Fruit fly (Drosophila melanogaster) whole organism, embryonic: ENCODE data around the gene CG32813.

Experiments
- Adf1 ChIP-seq: fragments of 200-800 bp; sonication (Bioruptor generic); IDR thresholded peaks from 2 replicates; pipeline ENCODE4 v1.3.6; 2022; ENCODE audit warnings: missing biosample characterization, missing genetic modification characterization
- Antp ChIP-seq: fragments of 200-800 bp; sonication (Bioruptor generic); optimal IDR thresholded peaks from 3 replicates; lab custom pipeline; 2016; ENCODE audit warnings: missing biosample characterization, missing genetic modification characterization
- BEAF-32 ChIP-seq: fragments of 200-800 bp; sonication (Bioruptor generic); optimal IDR thresholded peaks from 3 replicates; lab custom pipeline; 2017; ENCODE audit warnings: missing biosample characterization, missing genetic modification characterization, mild to moderate bottlenecking, moderate library complexity, missing genetic modification reagents
- CG1024 ChIP-seq: fragments of 200-800 bp; sonication (Bioruptor generic); IDR thresholded peaks from 2 replicates; pipeline ENCODE4 v1.3.6; 2022; ENCODE audit warnings: missing biosample characterization, missing genetic modification characterization
- CG10431 ChIP-seq: fragments of 200-800 bp; sonication (Bioruptor generic); optimal IDR thresholded peaks from 3 replicates; lab custom pipeline; 2018; ENCODE audit warnings: missing biosample characterization, mild to moderate bottlenecking, missing genetic modification characterization
- CG11560 ChIP-seq: fragments of 200-800 bp; sonication (Bioruptor generic); IDR thresholded peaks from 3 replicates; pipeline ENCODE4 v1.3.6; 2022; ENCODE audit warnings: missing biosample characterization, missing genetic modification characterization
- CG12155 ChIP-seq: fragments of 200-800 bp; sonication (Bioruptor generic); optimal IDR thresholded peaks from 3 replicates; lab custom pipeline; 2016; ENCODE audit warnings: missing biosample characterization, missing genetic modification characterization
- CG1233 ChIP-seq: fragments of 200-800 bp; sonication (Bioruptor generic); optimal IDR thresholded peaks from 4 replicates; lab custom pipeline; 2018; ENCODE audit warnings: missing biosample characterization, mild to moderate bottlenecking, missing genetic modification characterization
- CG13123 ChIP-seq: fragments of 200-800 bp; sonication (Bioruptor generic); optimal IDR thresholded peaks from 2 replicates; lab custom pipeline; 2016; ENCODE audit warnings: missing biosample characterization, missing genetic modification characterization
- CG15269 ChIP-seq: fragments of 200-800 bp; sonication (Bioruptor generic); optimal IDR thresholded peaks from 2 replicates; lab custom pipeline; 2018; ENCODE audit warnings: missing biosample characterization, mild to moderate bottlenecking, missing genetic modification characterization, moderate library complexity
- CG15601 ChIP-seq: fragments of 200-800 bp; sonication (Bioruptor generic); optimal IDR thresholded peaks from 3 replicates; lab custom pipeline; 2019; ENCODE audit warnings: missing biosample characterization, mild to moderate bottlenecking, missing genetic modification characterization, moderate library complexity
- CG2678 ChIP-seq: fragments of 200-800 bp; sonication (Bioruptor generic); optimal IDR thresholded peaks from 3 replicates; lab custom pipeline; 2019; ENCODE audit warnings: missing biosample characterization, mild to moderate bottlenecking, missing genetic modification characterization, moderate library complexity
- CG2875 ChIP-seq: fragments of 200-800 bp; sonication (Bioruptor generic); optimal IDR thresholded peaks from 2 replicates; lab custom pipeline; 2017; ENCODE audit warnings: missing biosample characterization, mild to moderate bottlenecking, missing genetic modification characterization, missing genetic modification reagents
- CG30431 ChIP-seq: fragments of 200-800 bp; sonication (Bioruptor generic); optimal IDR thresholded peaks from 2 replicates; lab custom pipeline; 2017; ENCODE audit warnings: missing biosample characterization, missing genetic modification characterization
- CG3726 ChIP-seq: fragments of 200-800 bp; sonication (Bioruptor generic); IDR thresholded peaks from 3 replicates; pipeline ENCODE4, ENCODE4 v1.3.6; 2022; ENCODE audit warnings: missing biosample characterization, missing genetic modification characterization
- CG4820 ChIP-seq: fragments of 200-800 bp; sonication (Bioruptor generic); optimal IDR thresholded peaks from 3 replicates; lab custom pipeline; 2016; ENCODE audit warnings: missing biosample characterization, missing genetic modification characterization
- CG6175 ChIP-seq: fragments of 200-800 bp; sonication (Bioruptor generic); IDR thresholded peaks from 3 replicates; pipeline ENCODE4 v1.3.6; 2022; ENCODE audit warnings: missing biosample characterization, missing genetic modification characterization
- CG7786 ChIP-seq: fragments of 200-800 bp; sonication (Bioruptor generic); optimal IDR thresholded peaks from 2 replicates; lab custom pipeline; 2016; ENCODE audit warnings: missing biosample characterization, missing genetic modification characterization
- CG7987 ChIP-seq: fragments of 200-800 bp; sonication (Bioruptor generic); optimal IDR thresholded peaks from 2 replicates; lab custom pipeline; 2018; ENCODE audit warnings: missing biosample characterization, mild to moderate bottlenecking, missing genetic modification characterization, moderate library complexity
- CG8359 ChIP-seq: fragments of 200-800 bp; sonication (Bioruptor generic); optimal IDR thresholded peaks from 2 replicates; lab custom pipeline; 2017; ENCODE audit warnings: missing biosample characterization, mild to moderate bottlenecking, missing genetic modification characterization, borderline replicate concordance
- CG9797 ChIP-seq: fragments of 200-800 bp; sonication (Bioruptor generic); optimal IDR thresholded peaks from 3 replicates; lab custom pipeline; 2018; ENCODE audit warnings: missing biosample characterization, mild to moderate bottlenecking, missing genetic modification characterization
- CG9932 ChIP-seq: fragments of 200-800 bp; sonication (Bioruptor generic); IDR thresholded peaks from 2 replicates; pipeline ENCODE4 v1.3.6; 2022; ENCODE audit warnings: missing biosample characterization, missing genetic modification characterization
- Chrac-16 ChIP-seq: fragments of 200-800 bp; sonication (Bioruptor generic); optimal IDR thresholded peaks from 3 replicates; lab custom pipeline; 2016; ENCODE audit warnings: missing biosample characterization, missing genetic modification characterization
- Deaf1 ChIP-seq: fragments of 200-800 bp; optimal IDR thresholded peaks from 3 replicates; lab custom pipeline; 2019; ENCODE audit warnings: missing biosample characterization, mild to moderate bottlenecking, missing genetic modification characterization, moderate library complexity
- Dfd ChIP-seq, 2 experiments: fragments of >200 bp; optimal IDR thresholded peaks; 2 replicates each; lab custom pipeline; 2017; ENCODE audit warnings: missing biosample characterization in 2 of 2, missing genetic modification characterization in 2 of 2
- ERR ChIP-seq: fragments of 200-800 bp; sonication (Bioruptor generic); optimal IDR thresholded peaks from 2 replicates; lab custom pipeline; 2016; ENCODE audit warnings: missing biosample characterization, missing genetic modification characterization
- H15 ChIP-seq: fragments of 200-800 bp; sonication (Bioruptor generic); IDR thresholded peaks from 3 replicates; pipeline ENCODE4 v1.3.6; 2022; ENCODE audit warnings: missing biosample characterization, missing genetic modification characterization
- HLH3B ChIP-seq: fragments of 200-800 bp; sonication (Bioruptor generic); IDR thresholded peaks from 2 replicates; pipeline ENCODE4 v1.3.6; 2022; ENCODE audit warnings: missing biosample characterization, missing genetic modification characterization
- HmgZ ChIP-seq: fragments of 200-800 bp; sonication (Bioruptor generic); optimal IDR thresholded peaks from 2 replicates; lab custom pipeline; 2018; ENCODE audit warnings: missing biosample characterization, mild to moderate bottlenecking, missing genetic modification characterization
- Hmr ChIP-seq: fragments of 200-800 bp; sonication (Bioruptor generic); optimal IDR thresholded peaks from 3 replicates; lab custom pipeline; 2017; ENCODE audit warnings: mild to moderate bottlenecking, missing biosample characterization, missing genetic modification reagents, missing genetic modification characterization
- Hr3 ChIP-seq: fragments of 200-800 bp; sonication (Bioruptor generic); optimal IDR thresholded peaks from 3 replicates; lab custom pipeline; 2016; ENCODE audit warnings: missing biosample characterization, missing genetic modification characterization
- Hr51 ChIP-seq, 2 experiments: fragments of 200-800 bp; sonication (Bioruptor generic); optimal IDR thresholded peaks; 2 replicates in 1 of 2; 3 replicates in 1 of 2; lab custom pipeline; 2016 to 2018; ENCODE audit warnings: missing biosample characterization in 2 of 2, missing genetic modification characterization in 2 of 2, mild to moderate bottlenecking in 1 of 2, moderate library complexity in 1 of 2
- Hsf ChIP-seq: fragments of 200-800 bp; sonication (Bioruptor generic); optimal IDR thresholded peaks from 3 replicates; lab custom pipeline; 2016; ENCODE audit warnings: missing biosample characterization, missing genetic modification characterization
- Med ChIP-seq: fragments of 200-800 bp; sonication (Bioruptor generic); peaks from one replicate; lab custom pipeline; 2016; ENCODE audit warnings: missing biosample characterization, missing genetic modification characterization, mild to moderate bottlenecking, inconsistent platforms, moderate library complexity
- Nf-YC ChIP-seq: fragments of 200-800 bp; optimal IDR thresholded peaks from 3 replicates; lab custom pipeline; 2019; ENCODE audit warnings: missing biosample characterization, mild to moderate bottlenecking, missing genetic modification characterization, moderate library complexity
- Rfx ChIP-seq: fragments of 200-800 bp; sonication (Bioruptor generic); IDR thresholded peaks from 2 replicates; pipeline ENCODE4 v1.3.6; 2022; ENCODE audit warnings: missing biosample characterization, missing genetic modification characterization
- disco-r ChIP-seq: fragments of 200-800 bp; sonication (Bioruptor generic); optimal IDR thresholded peaks from 2 replicates; lab custom pipeline; 2016; ENCODE audit warnings: missing biosample characterization, missing genetic modification characterization
- dmrt11E ChIP-seq: fragments of 200-800 bp; sonication (Bioruptor generic); optimal IDR thresholded peaks from 3 replicates; lab custom pipeline; 2018; ENCODE audit warnings: missing biosample characterization, mild to moderate bottlenecking, missing genetic modification characterization, moderate library complexity
- dmrt99B ChIP-seq: fragments of 200-800 bp; sonication (Bioruptor generic); optimal IDR thresholded peaks from 2 replicates; lab custom pipeline; 2018; ENCODE audit warnings: missing biosample characterization, mild to moderate bottlenecking, missing genetic modification characterization, moderate library complexity
- eve ChIP-seq, 2 experiments: fragments of >200 bp; optimal IDR thresholded peaks; 2 replicates each; lab custom pipeline; 2017; ENCODE audit warnings: missing biosample characterization in 2 of 2, missing genetic modification characterization in 2 of 2
- ewg ChIP-seq: fragments of 200-800 bp; sonication (Bioruptor generic); optimal IDR thresholded peaks from 3 replicates; lab custom pipeline; 2017; ENCODE audit warnings: mild to moderate bottlenecking, missing biosample characterization, missing genetic modification reagents, missing genetic modification characterization
- fd96Cb ChIP-seq: fragments of 200-800 bp; sonication (Bioruptor generic); optimal IDR thresholded peaks from 2 replicates; lab custom pipeline; 2018; ENCODE audit warnings: missing biosample characterization, mild to moderate bottlenecking, missing genetic modification characterization, moderate library complexity
- gcm ChIP-seq: fragments of 200-800 bp; sonication (Bioruptor generic); optimal IDR thresholded peaks from 2 replicates; lab custom pipeline; 2019; ENCODE audit warnings: missing biosample characterization, mild to moderate bottlenecking, missing genetic modification characterization, moderate library complexity
- grau ChIP-seq: fragments of 200-800 bp; optimal IDR thresholded peaks from 3 replicates; lab custom pipeline; 2019; ENCODE audit warnings: missing biosample characterization, mild to moderate bottlenecking, missing genetic modification characterization, moderate library complexity
- grn ChIP-seq: fragments of 200-800 bp; sonication (Bioruptor generic); optimal IDR thresholded peaks from 3 replicates; lab custom pipeline; 2017; ENCODE audit warnings: missing biosample characterization, missing genetic modification characterization
- hth ChIP-seq: fragments of >200 bp; optimal IDR thresholded peaks from 2 replicates; lab custom pipeline; 2017; ENCODE audit warnings: inconsistent platforms
- ken ChIP-seq: fragments of 200-800 bp; sonication (Bioruptor generic); IDR thresholded peaks from 3 replicates; pipeline ENCODE4 v1.3.6; 2022; ENCODE audit warnings: missing biosample characterization, missing genetic modification characterization
- lilli ChIP-seq: fragments of 200-800 bp; sonication (Bioruptor generic); optimal IDR thresholded peaks from 3 replicates; lab custom pipeline; 2016; ENCODE audit warnings: missing biosample characterization, missing genetic modification characterization
- pho ChIP-seq: fragments of 200-800 bp; sonication (Bioruptor generic); optimal IDR thresholded peaks from 2 replicates; lab custom pipeline; 2016; ENCODE audit warnings: missing biosample characterization, missing genetic modification characterization
- sens ChIP-seq: fragments of 200-800 bp; sonication (Bioruptor generic); peaks from one replicate; lab custom pipeline; 2016; ENCODE audit warnings: missing biosample characterization, missing genetic modification characterization
- trem ChIP-seq: fragments of 200-800 bp; optimal IDR thresholded peaks from 3 replicates; lab custom pipeline; 2019; ENCODE audit warnings: missing biosample characterization, mild to moderate bottlenecking, missing genetic modification characterization, moderate library complexity
- wek ChIP-seq: fragments of 200-800 bp; sonication (Bioruptor generic); optimal IDR thresholded peaks from 3 replicates; lab custom pipeline; 2018; ENCODE audit warnings: missing biosample characterization, mild to moderate bottlenecking, missing genetic modification characterization, moderate library complexity

Gene CG32813

dm6 chrX:1392875-1393274 is 12.2 kb downstream of the CG32813 start, which contains the start of gene Rilpl (continued):
- no peak for TF ChIP-seq CG15269 (tag; lab: Kevin White, UChicago)
- no peak for TF ChIP-seq CG11560
- peak; percentile 19; the same call in 1 of the 2 replicates for TF ChIP-seq Adf1 (GFP tag; lab: Robert Waterston, UW)
- TF ChIP-seq grau (tag; lab: Kevin White, UChicago), result peak; percentile 24
- no peak for TF ChIP-seq CG6175 (GFP tag; lab: Robert Waterston, UW)
- TF ChIP-seq HLH3B, result no peak
- no peak for TF ChIP-seq CG2678
- peak; percentile 45 for TF ChIP-seq Hmr (GFP tag; lab: Kevin White, UChicago)
- TF ChIP-seq disco-r (GFP tag; lab: Kevin White, UChicago), result no peak
- peak; percentile 37 for TF ChIP-seq Hsf (GFP tag; lab: Kevin White, UChicago)
- no peak for TF ChIP-seq CG2875 (GFP tag; lab: Kevin White, UChicago)
- no peak for TF ChIP-seq CG13123 (GFP tag; lab: Kevin White, UChicago)
- peak; percentile 60 for TF ChIP-seq HmgZ (tag; lab: Kevin White, UChicago)
- no peak for TF ChIP-seq CG8359 (GFP tag; lab: Kevin White, UChicago)
- TF ChIP-seq Hr3, result no peak
- 0 out of 3 replicates have a peak, but pooled peaks have one; percentile 24 for TF ChIP-seq ken (GFP tag; lab: Robert Waterston, UW)
- TF ChIP-seq CG1024 (GFP tag; lab: Robert Waterston, UW), result no peak
- peak; percentile 94 for TF ChIP-seq Med (GFP tag; lab: Kevin White, UChicago)
- TF ChIP-seq Rfx (GFP tag; lab: Robert Waterston, UW), result peak; percentile 62
- TF ChIP-seq Deaf1 (tag; lab: Kevin White, UChicago), result peak; percentile 35
- no peak for TF ChIP-seq wek
- peak; percentile 29 for TF ChIP-seq CG7987 (GFP tag; lab: Kevin White, UChicago)
- peak; percentile 47 for TF ChIP-seq BEAF-32 (GFP tag; lab: Kevin White, UChicago)
- no peak for TF ChIP-seq fd96Cb (tag; lab: Kevin White, UChicago)
- peak; percentile 77 for TF ChIP-seq trem (tag; lab: Kevin White, UChicago)
- TF ChIP-seq dmrt99B (tag; lab: Kevin White, UChicago), result no peak
- no peak for TF ChIP-seq dmrt11E (tag; lab: Kevin White, UChicago)
- TF ChIP-seq Dfd (GFP tag; optimal IDR thresholded peaks at IDR 0.05; lab: Kevin White, UChicago), result no peak
- TF ChIP-seq hth, result no peak
- no peak for TF ChIP-seq CG4820
- TF ChIP-seq CG9932 (GFP tag; lab: Robert Waterston, UW), result peak; percentile 54; the same call in 1 of the 2 replicates
- TF ChIP-seq CG15601 (tag; lab: Kevin White, UChicago), result peak; percentile 9
- TF ChIP-seq CG3726 (GFP tag; lab: Robert Waterston, UW), result no peak
- TF ChIP-seq eve (GFP tag; optimal IDR thresholded peaks at IDR 0.05; lab: Kevin White, UChicago), result no peak
- TF ChIP-seq ERR (GFP tag; lab: Kevin White, UChicago), result no peak
- TF ChIP-seq gcm (GFP tag; lab: Kevin White, UChicago), result no peak
- TF ChIP-seq CG30431, result no peak
- TF ChIP-seq H15 (GFP tag; lab: Robert Waterston, UW), result no peak
- no peak for TF ChIP-seq Chrac-16
- TF ChIP-seq CG12155 (GFP tag; lab: Kevin White, UChicago), result peak; percentile 64
- TF ChIP-seq CG10431 (GFP tag; lab: Kevin White, UChicago), result no peak
- no peak for TF ChIP-seq CG7786 (GFP tag; lab: Kevin White, UChicago)
- no peak for TF ChIP-seq pho (GFP tag; lab: Kevin White, UChicago)
- peak; percentile 64 for TF ChIP-seq sens
- TF ChIP-seq lilli (GFP tag; lab: Kevin White, UChicago), result peak; percentile 35
- peak; percentile 23 for TF ChIP-seq CG9797
- TF ChIP-seq CG1233 (GFP tag; lab: Kevin White, UChicago), result no peak
- TF ChIP-seq Nf-YC, result peak; percentile 6
- peak; percentile 1 for TF ChIP-seq ewg (GFP tag; lab: Kevin White, UChicago)
- no peak for TF ChIP-seq grn (GFP tag; lab: Kevin White, UChicago)
- no peak for TF ChIP-seq Hr51 (GFP tag; optimal IDR thresholded peaks at IDR 0.05; lab: Kevin White, UChicago)
- TF ChIP-seq Antp (GFP tag; lab: Kevin White, UChicago), result peak; percentile 27
